Worm (Caenorhabditis elegans) whole organism, L4/young adult: ENCODE measurements around the gene sma-4.

Experiments
- W03F9.2 ChIP-seq: fragments of 150-350 bp; optimal IDR thresholded peaks from 2 replicates; lab custom pipeline; 2014; ENCODE audit warnings: missing biosample characterization, missing genetic modification characterization
- dao-5 ChIP-seq: sonication (generic microtip); optimal IDR thresholded peaks from 2 replicates; lab custom pipeline; 2016; ENCODE audit warnings: missing genotype, missing genetic modification characterization, moderate library complexity, missing compliant biosample characterization
- him-1 ChIP-seq: sonication (generic microtip); optimal IDR thresholded peaks from 2 replicates; lab custom pipeline; 2016; ENCODE audit warnings: missing genotype, missing genetic modification reagents, missing genetic modification characterization, missing compliant biosample characterization

- TF ChIP-seq him-1 (tag; lab: Kevin White, UChicago) (no peak), dao-5 (tag; lab: Kevin White, UChicago) (no peak), W03F9.2 (tag; lab: Kevin White, UChicago) (no peak)
Measured at ce11 chrIII:5836261-5836660, 20.2 kb downstream of the sma-4 start.
